Fruit fly (Drosophila melanogaster): ENCODE measurements around the gene CG13482.

DNA sequence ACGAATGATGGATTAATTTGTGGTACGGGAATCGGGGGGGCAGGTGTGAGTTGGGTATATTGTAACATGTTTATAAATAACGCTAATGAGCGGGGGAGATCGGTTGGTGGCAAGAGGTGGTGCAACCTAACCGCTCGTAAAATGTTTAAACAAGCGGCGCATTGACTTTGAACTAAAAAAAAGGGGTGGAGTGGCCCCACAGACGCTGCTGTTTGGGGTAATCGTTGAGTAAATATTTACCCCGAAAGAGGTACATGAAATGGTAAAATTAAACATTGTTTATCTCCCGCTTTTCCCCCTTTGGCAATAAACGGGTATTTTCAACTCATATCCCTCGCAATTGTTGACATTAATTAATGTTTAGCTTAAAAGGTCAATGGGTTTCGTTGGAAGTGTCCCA, 37.0 kb downstream of the CG13482 start:
- TF ChIP-seq CTCF (optimal IDR thresholded peaks at IDR 0.05) = no peak
- no peak for TF ChIP-seq CG8478 (optimal IDR thresholded peaks at IDR 0.05)
